Worm (Caenorhabditis elegans): ENCODE measurements around the gene malt-1.

DNA sequence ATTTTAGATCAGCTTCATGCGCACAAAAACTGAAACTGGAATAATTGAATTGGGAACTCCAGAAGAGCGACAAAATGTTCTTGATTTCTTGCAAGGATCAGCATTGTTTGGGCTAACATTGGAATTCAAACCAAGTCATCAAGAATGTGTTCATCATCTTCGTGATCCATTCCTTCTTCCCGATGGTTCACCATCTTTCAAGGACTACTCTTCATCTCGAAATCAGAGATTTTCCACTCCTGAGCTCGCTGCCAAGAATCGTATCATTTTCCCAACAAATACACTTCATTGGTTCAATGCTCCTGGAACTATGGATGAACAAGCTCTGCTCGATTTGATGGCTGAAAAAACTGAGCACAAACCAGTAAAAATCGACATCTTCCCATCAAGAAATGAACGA lies 50.4 kb downstream of the malt-1 start:
- TF ChIP-seq nhr-23 (tag; optimal IDR thresholded peaks at IDR 0.05) (no peak), ztf-11 (tag; optimal IDR thresholded peaks at IDR 0.05) (no peak), nhr-28 (tag; optimal IDR thresholded peaks at IDR 0.05) (no peak), nhr-237 (tag; optimal IDR thresholded peaks at IDR 0.05) (no peak), elt-3 (tag; optimal IDR thresholded peaks at IDR 0.05) (no peak), nhr-76 (tag; optimal IDR thresholded peaks at IDR 0.05) (no peak), ama-1 (optimal IDR thresholded peaks at IDR 0.05) (no peak), skn-1 (tag; optimal IDR thresholded peaks at IDR 0.05) (no peak)
